5 fruit fly cellular contexts compared by ENCODE assay signal in genomic region chr2L:5291869-5292642, dm6.
TF ChIP-seq lines count a peak whose summit lies in the region.

No protein-coding gene starts in this region.

- TF ChIP-seq CTCF in whole organism, embryonic (GFP tag; optimal IDR thresholded peaks at IDR 0.05; lab: Kevin White, UChicago), result no peak

TF ChIP-seq in whole organism, 6 proteins besides CTCF, POLR2A, EP300 and RAD21:
- TF ChIP-seq pan (optimal IDR thresholded peaks at IDR 0.05; lab: Kevin White, UChicago) (no peak), EcR (GFP tag; optimal IDR thresholded peaks at IDR 0.05; lab: Kevin White, UChicago) (peak; percentile 79 to 93), psq (optimal IDR thresholded peaks at IDR 0.05; lab: Kevin White, UChicago) (no peak), usp (GFP tag; optimal IDR thresholded peaks at IDR 0.05; lab: Kevin White, UChicago) (no peak), CG8478 (optimal IDR thresholded peaks at IDR 0.05; lab: Kevin White, UChicago) (peak; percentile 50), Dll (optimal IDR thresholded peaks at IDR 0.05; lab: Kevin White, UChicago) (peak; percentile 31)
TF ChIP-seq in whole organism: peak in this region for 3.

TF ChIP-seq in whole organism, embryonic, 481 proteins besides CTCF, POLR2A, EP300 and RAD21 (continues in another document):
- TF ChIP-seq CG7963 (GFP tag; IDR thresholded peaks at IDR 0.05; lab: Robert Waterston, UW; ENCODE audit: partially characterized antibody), result no peak
- TF ChIP-seq CG1647 (GFP tag; optimal IDR thresholded peaks at IDR 0.05; lab: Kevin White, UChicago), result no peak
- TF ChIP-seq mam (GFP tag; optimal IDR thresholded peaks at IDR 0.05; lab: Kevin White, UChicago), result no peak
- no peak for TF ChIP-seq Trl (optimal IDR thresholded peaks at IDR 0.05; lab: Kevin White, UChicago)
- TF ChIP-seq Trl (GFP tag; optimal IDR thresholded peaks at IDR 0.05; lab: Kevin White, UChicago), result no peak
- TF ChIP-seq CG1832 (GFP tag; optimal IDR thresholded peaks at IDR 0.05; lab: Kevin White, UChicago), result peak; percentile 5
- peak; percentile 60 for TF ChIP-seq CG8478 (optimal IDR thresholded peaks at IDR 0.05; lab: Kevin White, UChicago)
- TF ChIP-seq CG31388 (GFP tag; optimal IDR thresholded peaks at IDR 0.05; lab: Kevin White, UChicago), result no peak
- TF ChIP-seq CG10321 (GFP tag; IDR thresholded peaks at IDR 0.05; lab: Robert Waterston, UW), result peak; percentile 77
- no peak for TF ChIP-seq tap (tag; optimal IDR thresholded peaks at IDR 0.05; lab: Kevin White, UChicago)
- TF ChIP-seq gro (GFP tag; optimal IDR thresholded peaks at IDR 0.05; lab: Kevin White, UChicago), result no peak
- no peak for TF ChIP-seq exex (tag; optimal IDR thresholded peaks at IDR 0.05; lab: Kevin White, UChicago)
- TF ChIP-seq Aef1 (GFP tag; IDR thresholded peaks at IDR 0.05; lab: Robert Waterston, UW), result no peak
- no peak for TF ChIP-seq sd (tag; optimal IDR thresholded peaks at IDR 0.05; lab: Kevin White, UChicago)
- TF ChIP-seq HLHmδ (GFP tag; optimal IDR thresholded peaks at IDR 0.05; lab: Kevin White, UChicago), result no peak
- TF ChIP-seq Dp (GFP tag; optimal IDR thresholded peaks at IDR 0.05; lab: Kevin White, UChicago), result no peak
- no peak for TF ChIP-seq CG5953 (GFP tag; IDR thresholded peaks at IDR 0.05; lab: Robert Waterston, UW)
- no peak for TF ChIP-seq CG17802 (tag; optimal IDR thresholded peaks at IDR 0.05; lab: Kevin White, UChicago)
- peak in 1 of 2 experiments; percentile 44 for TF ChIP-seq Pdp1 (GFP tag; optimal IDR thresholded peaks at IDR 0.05; lab: Kevin White, UChicago)
- TF ChIP-seq Asciz (GFP tag; optimal IDR thresholded peaks at IDR 0.05; lab: Kevin White, UChicago), result no peak
- TF ChIP-seq zen2 (GFP tag; IDR thresholded peaks at IDR 0.05; lab: Robert Waterston, UW; ENCODE audit: partially characterized antibody), result no peak
- TF ChIP-seq CG7271 (tag; optimal IDR thresholded peaks at IDR 0.05; lab: Kevin White, UChicago), result no peak

TF ChIP-seq in whole organism, prepupa, 60 proteins besides CTCF, POLR2A, EP300 and RAD21 (continues in another document):
- TF ChIP-seq spab (GFP tag; optimal IDR thresholded peaks at IDR 0.05; lab: Kevin White, UChicago), result no peak
- peak; percentile 20 for TF ChIP-seq Eip75B (GFP tag; optimal IDR thresholded peaks at IDR 0.05; lab: Kevin White, UChicago)
- TF ChIP-seq CG6163 (GFP tag; IDR thresholded peaks at IDR 0.05; lab: Robert Waterston, UW), result peak; percentile 35; the same call in 2 of the 3 replicates
- TF ChIP-seq fkh (GFP tag; optimal IDR thresholded peaks at IDR 0.05; lab: Kevin White, UChicago), result no peak
- TF ChIP-seq net (GFP tag; optimal IDR thresholded peaks at IDR 0.05; lab: Kevin White, UChicago), result no peak
- TF ChIP-seq CG10631 (GFP tag; optimal IDR thresholded peaks at IDR 0.05; lab: Kevin White, UChicago), result no peak
- TF ChIP-seq CG11762 (GFP tag; optimal IDR thresholded peaks at IDR 0.05; lab: Kevin White, UChicago; ENCODE audit: insufficient read depth), result no peak
- TF ChIP-seq CG31627 (GFP tag; optimal IDR thresholded peaks at IDR 0.05; lab: Kevin White, UChicago), result no peak
- TF ChIP-seq CG15336 (GFP tag; IDR thresholded peaks at IDR 0.05; lab: Robert Waterston, UW), result no peak
- peak; percentile 34 for TF ChIP-seq CG1621 (tag; optimal IDR thresholded peaks at IDR 0.05; lab: Kevin White, UChicago)
- TF ChIP-seq CG11294 (GFP tag; IDR thresholded peaks at IDR 0.05; lab: Robert Waterston, UW), result no peak
- TF ChIP-seq CG9139 (GFP tag; optimal IDR thresholded peaks at IDR 0.05; lab: Kevin White, UChicago), result no peak
- TF ChIP-seq CG6276 (GFP tag; optimal IDR thresholded peaks at IDR 0.05; lab: Kevin White, UChicago), result no peak
- TF ChIP-seq Hr4 (GFP tag; optimal IDR thresholded peaks at IDR 0.05; lab: Kevin White, UChicago), result no peak
- no peak for TF ChIP-seq fd85E (GFP tag; optimal IDR thresholded peaks at IDR 0.05; lab: Kevin White, UChicago)
- no peak for TF ChIP-seq CG4318 (GFP tag; optimal IDR thresholded peaks at IDR 0.05; lab: Kevin White, UChicago)
- peak; percentile 20 for TF ChIP-seq CG6808 (GFP tag; optimal IDR thresholded peaks at IDR 0.05; lab: Kevin White, UChicago)
- peak; percentile 40 for TF ChIP-seq Sox14 (GFP tag; optimal IDR thresholded peaks at IDR 0.05; lab: Kevin White, UChicago)
- TF ChIP-seq CG10669 (GFP tag; optimal IDR thresholded peaks at IDR 0.05; lab: Kevin White, UChicago), result peak; percentile 8
- TF ChIP-seq Lpt (GFP tag; optimal IDR thresholded peaks at IDR 0.05; lab: Kevin White, UChicago), result peak; percentile 25
- peak in 1 of 2 experiments; percentile 17 for TF ChIP-seq salr (GFP tag; optimal IDR thresholded peaks at IDR 0.05; lab: Kevin White, UChicago)
- peak; percentile 66 for TF ChIP-seq dsx (GFP tag; optimal IDR thresholded peaks at IDR 0.05; lab: Kevin White, UChicago; ENCODE audit: poor library complexity, severe bottlenecking)

TF ChIP-seq in whole organism, pupa, 21 proteins besides CTCF, POLR2A, EP300 and RAD21:
- TF ChIP-seq CG13204 (GFP tag; optimal IDR thresholded peaks at IDR 0.05; lab: Kevin White, UChicago) (peak; percentile 44), CG12605 (GFP tag; IDR thresholded peaks at IDR 0.05; lab: Robert Waterston, UW) (peak; percentile 52; the same call in 1 of the 2 replicates), EcR (GFP tag; optimal IDR thresholded peaks at IDR 0.05; lab: Kevin White, UChicago) (peak; percentile 99), CG10348 (GFP tag; IDR thresholded peaks at IDR 0.05; lab: Robert Waterston, UW) (no peak), CG15710 (tag; optimal IDR thresholded peaks at IDR 0.05; lab: Kevin White, UChicago) (peak; percentile 22), fd96Ca (GFP tag; IDR thresholded peaks at IDR 0.05; lab: Robert Waterston, UW) (peak; percentile 6; the same call in 1 of the 3 replicates), Snoo (tag; optimal IDR thresholded peaks at IDR 0.05; lab: Kevin White, UChicago) (no peak), gl (tag; optimal IDR thresholded peaks at IDR 0.05; lab: Kevin White, UChicago) (peak; percentile 62), CG17806 (tag; optimal IDR thresholded peaks at IDR 0.05; lab: Kevin White, UChicago) (peak; percentile 14), CG34367 (tag; optimal IDR thresholded peaks at IDR 0.05; lab: Kevin White, UChicago) (peak; percentile 35), CG8159 (tag; optimal IDR thresholded peaks at IDR 0.05; lab: Kevin White, UChicago) (no peak)

TF ChIP-seq in whole organism, wandering third instar larva, 38 proteins besides CTCF, POLR2A, EP300 and RAD21:
- TF ChIP-seq jim (GFP tag; optimal IDR thresholded peaks at IDR 0.05; lab: Kevin White, UChicago) (peak; percentile 87), Abd-B (GFP tag; optimal IDR thresholded peaks at IDR 0.05; lab: Kevin White, UChicago) (peak; percentile 59), Dif (GFP tag; optimal IDR thresholded peaks at IDR 0.05; lab: Kevin White, UChicago; ENCODE audit: partially characterized antibody) (peak; percentile 79), lola (GFP tag; optimal IDR thresholded peaks at IDR 0.05; lab: Kevin White, UChicago) (no peak), Vsx2 (GFP tag; optimal IDR thresholded peaks at IDR 0.05; lab: Kevin White, UChicago; ENCODE audit: partially characterized antibody) (no peak), Mio (GFP tag; optimal IDR thresholded peaks at IDR 0.05; lab: Kevin White, UChicago) (no peak), pan (optimal IDR thresholded peaks at IDR 0.05; lab: Kevin White, UChicago) (no peak), h (GFP tag; optimal IDR thresholded peaks at IDR 0.05; lab: Kevin White, UChicago) (no peak), fru (GFP tag; optimal IDR thresholded peaks at IDR 0.05; lab: Kevin White, UChicago) (peak; percentile 26), br (GFP tag; optimal IDR thresholded peaks at IDR 0.05; lab: Kevin White, UChicago) (no peak), rgr (GFP tag; optimal IDR thresholded peaks at IDR 0.05; lab: Kevin White, UChicago) (peak; percentile 0), CG32264 (GFP tag; optimal IDR thresholded peaks at IDR 0.05; lab: Kevin White, UChicago) (no peak), N (GFP tag; optimal IDR thresholded peaks at IDR 0.05; lab: Kevin White, UChicago) (peak; percentile 62), HLH106 (tag; optimal IDR thresholded peaks at IDR 0.05; lab: Kevin White, UChicago) (peak; percentile 9), Sp1 (GFP tag; optimal IDR thresholded peaks at IDR 0.05; lab: Kevin White, UChicago) (peak; percentile 8), foxo (GFP tag; optimal IDR thresholded peaks at IDR 0.05; lab: Kevin White, UChicago) (no peak), sage (GFP tag; optimal IDR thresholded peaks at IDR 0.05; lab: Kevin White, UChicago) (no peak), CG9705 (GFP tag; optimal IDR thresholded peaks at IDR 0.05; lab: Kevin White, UChicago) (no peak), Dfd (GFP tag; optimal IDR thresholded peaks at IDR 0.05; lab: Kevin White, UChicago) (no peak), dl (GFP tag; optimal IDR thresholded peaks at IDR 0.05; lab: Kevin White, UChicago; ENCODE audit: insufficient read depth in 1 of 2, partially characterized antibody in 2 of 2) (peak in 1 of 2 experiments; percentile 53), tai (GFP tag; optimal IDR thresholded peaks at IDR 0.05; lab: Kevin White, UChicago) (peak; percentile 21), Hr83 (GFP tag; optimal IDR thresholded peaks at IDR 0.05; lab: Kevin White, UChicago; ENCODE audit: poor library complexity, severe bottlenecking) (peak; percentile 77), Jra (GFP tag; optimal IDR thresholded peaks at IDR 0.05; lab: Kevin White, UChicago) (peak; percentile 48), psq (GFP tag; optimal IDR thresholded peaks at IDR 0.05; lab: Kevin White, UChicago) (no peak), Rel (GFP tag; optimal IDR thresholded peaks at IDR 0.05; lab: Kevin White, UChicago) (no peak), Rel (tag; optimal IDR thresholded peaks at IDR 0.05; lab: Kevin White, UChicago) (peak; percentile 37), sv (GFP tag; optimal IDR thresholded peaks at IDR 0.05; lab: Kevin White, UChicago) (no peak), Hr78 (GFP tag; optimal IDR thresholded peaks at IDR 0.05; lab: Kevin White, UChicago) (no peak), GATAd (GFP tag; optimal IDR thresholded peaks at IDR 0.05; lab: Kevin White, UChicago) (no peak)
